Fruit fly (Drosophila melanogaster): ENCODE results near the gene CG43318.

Gene CG43318

dm6 chr3R:15827559-15827958 lies 5.7 kb downstream of the CG43318 start (continued):
- TF ChIP-seq Smox (GFP tag; optimal IDR thresholded peaks at IDR 0.05) (peak; percentile 77), CG6808 (GFP tag; optimal IDR thresholded peaks at IDR 0.05) (peak; percentile 91), CG8119 (GFP tag; IDR thresholded peaks at IDR 0.05) (peak; percentile 60), Eip75B (GFP tag; optimal IDR thresholded peaks at IDR 0.05) (peak; percentile 77), pdm3 (GFP tag; optimal IDR thresholded peaks at IDR 0.05) (peak; percentile 77), cyc (GFP tag; optimal IDR thresholded peaks at IDR 0.05) (peak; percentile 76), CG32006 (GFP tag; optimal IDR thresholded peaks at IDR 0.05) (no peak), CG31627 (GFP tag; optimal IDR thresholded peaks at IDR 0.05) (peak; percentile 81), fd85E (GFP tag; optimal IDR thresholded peaks at IDR 0.05) (no peak), CG10631 (GFP tag; optimal IDR thresholded peaks at IDR 0.05) (peak; percentile 62), Blimp-1 (GFP tag; optimal IDR thresholded peaks at IDR 0.05) (peak; percentile 24), spab (GFP tag; optimal IDR thresholded peaks at IDR 0.05) (peak; percentile 79), Sox14 (GFP tag; optimal IDR thresholded peaks at IDR 0.05) (peak; percentile 82), CG7368 (GFP tag; optimal IDR thresholded peaks at IDR 0.05) (peak; percentile 53), fkh (GFP tag; optimal IDR thresholded peaks at IDR 0.05) (no peak)

DNA sequence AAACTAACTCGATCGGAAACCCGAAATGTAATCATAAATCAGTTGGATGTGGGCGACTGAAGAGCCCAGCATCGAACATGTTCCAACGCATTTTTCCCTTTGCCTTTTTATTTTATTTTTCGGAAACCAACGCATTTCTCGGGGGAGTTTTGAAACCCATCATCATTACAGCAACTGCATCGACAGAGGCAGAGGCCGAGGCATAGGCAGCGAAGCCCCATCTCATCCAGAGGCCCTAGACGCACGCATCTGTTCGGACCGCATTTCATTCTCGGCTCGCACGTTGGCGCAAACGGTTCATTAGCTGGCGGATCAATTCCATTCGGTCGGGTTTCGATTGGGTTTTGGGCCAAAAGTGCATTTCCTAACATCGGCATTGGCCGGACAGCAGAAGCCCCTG lies 7.7 kb downstream of the CG43318 start, which contains the start of gene CG4576:
Gene CG4576, plus strand, starts transcription at position 227 of the 400 bp plus-strand sequence.
- TF ChIP-seq ss (GFP tag; optimal IDR thresholded peaks at IDR 0.05) = peak in 1 of 2 experiments; percentile 18
- TF ChIP-seq CG6808 (GFP tag; optimal IDR thresholded peaks at IDR 0.05) = peak; percentile 37
- TF ChIP-seq CG4318 (GFP tag; optimal IDR thresholded peaks at IDR 0.05) = no peak
- TF ChIP-seq OdsH (GFP tag; optimal IDR thresholded peaks at IDR 0.05) = no peak
- TF ChIP-seq Eip78C (GFP tag) = peak; percentile 32
- TF ChIP-seq CG31627 (GFP tag; optimal IDR thresholded peaks at IDR 0.05) = no peak
- TF ChIP-seq acj6 (GFP tag; optimal IDR thresholded peaks at IDR 0.05) = no peak
- no peak for TF ChIP-seq Eip75B (GFP tag; optimal IDR thresholded peaks at IDR 0.05)

dm6 chr3R:15816276-15816675 lies 17.0 kb downstream of the CG43318 start:
- TF ChIP-seq fd85E (GFP tag; optimal IDR thresholded peaks at IDR 0.05) (no peak), CG15336 (GFP tag; IDR thresholded peaks at IDR 0.05) (peak; percentile 44), Eip75B (GFP tag; optimal IDR thresholded peaks at IDR 0.05) (peak; percentile 39), CG6808 (GFP tag; optimal IDR thresholded peaks at IDR 0.05) (no peak), salr (GFP tag; optimal IDR thresholded peaks at IDR 0.05) (no peak), CG16779 (tag; optimal IDR thresholded peaks at IDR 0.05) (no peak), CG6792 (GFP tag; optimal IDR thresholded peaks at IDR 0.05) (peak; percentile 29), esn (GFP tag; optimal IDR thresholded peaks at IDR 0.05) (peak; percentile 52), dac (GFP tag; optimal IDR thresholded peaks at IDR 0.05) (no peak), Sox14 (GFP tag; optimal IDR thresholded peaks at IDR 0.05) (no peak), CG6276 (GFP tag; optimal IDR thresholded peaks at IDR 0.05) (no peak), lz (GFP tag; optimal IDR thresholded peaks at IDR 0.05) (peak; percentile 27), acj6 (GFP tag; optimal IDR thresholded peaks at IDR 0.05) (peak; percentile 30), net (GFP tag; optimal IDR thresholded peaks at IDR 0.05) (peak; percentile 26), OdsH (GFP tag; optimal IDR thresholded peaks at IDR 0.05) (peak; percentile 47), Hr39 (GFP tag; optimal IDR thresholded peaks at IDR 0.05) (peak; percentile 50), Gug (GFP tag; IDR thresholded peaks at IDR 0.05) (peak; percentile 49), Eip78C (GFP tag) (peak; percentile 55), CG8119 (GFP tag; IDR thresholded peaks at IDR 0.05) (peak; percentile 36; the same call in 1 of the 3 replicates), CG32006 (GFP tag; optimal IDR thresholded peaks at IDR 0.05) (no peak), CG8319 (GFP tag; optimal IDR thresholded peaks at IDR 0.05) (no peak), fkh (GFP tag; optimal IDR thresholded peaks at IDR 0.05) (no peak), CG34406 (GFP tag; optimal IDR thresholded peaks at IDR 0.05) (no peak), CG3032 (tag; optimal IDR thresholded peaks at IDR 0.05) (no peak), svp (GFP tag) (peak; percentile 39), ss (GFP tag; optimal IDR thresholded peaks at IDR 0.05) (no peak), CG6854 (GFP tag; optimal IDR thresholded peaks at IDR 0.05) (no peak), Ets21C (GFP tag; optimal IDR thresholded peaks at IDR 0.05) (peak; percentile 4), CG9139 (GFP tag; optimal IDR thresholded peaks at IDR 0.05) (no peak), Hr38 (GFP tag; optimal IDR thresholded peaks at IDR 0.05) (no peak), fd59A (GFP tag; optimal IDR thresholded peaks at IDR 0.05) (no peak), eg (GFP tag; IDR thresholded peaks at IDR 0.05) (peak; percentile 54; the same call in 1 of the 3 replicates), CG4318 (GFP tag; optimal IDR thresholded peaks at IDR 0.05) (no peak), Met (GFP tag; optimal IDR thresholded peaks at IDR 0.05) (peak; percentile 31), CG10631 (GFP tag; optimal IDR thresholded peaks at IDR 0.05) (peak; percentile 47), Sox102F (GFP tag; optimal IDR thresholded peaks at IDR 0.05) (peak; percentile 18), dsx (GFP tag; optimal IDR thresholded peaks at IDR 0.05; ENCODE audit: poor library complexity, severe bottlenecking) (no peak), topi (GFP tag; optimal IDR thresholded peaks at IDR 0.05) (peak; percentile 26), CG10669 (GFP tag; optimal IDR thresholded peaks at IDR 0.05) (no peak)
